Fruit fly (Drosophila melanogaster) whole organism, embryonic: ENCODE measurements around the gene Ctr1B.

ENCODE experiments used
- Awh ChIP-seq: fragments of 200-800 bp; sonication (Bioruptor generic); IDR thresholded peaks from 2 replicates; pipeline ENCODE4, ENCODE4 v1.3.6; 2022; ENCODE audit warnings: missing biosample characterization, missing genetic modification characterization
- B-H1 ChIP-seq: fragments of 200-800 bp; sonication (Bioruptor generic); IDR thresholded peaks from 3 replicates; pipeline ENCODE4 v1.3.6; 2022; ENCODE audit warnings: missing biosample characterization, missing genetic modification characterization
- BEAF-32 ChIP-seq: fragments of 200-800 bp; sonication (Bioruptor generic); optimal IDR thresholded peaks from 3 replicates; lab custom pipeline; 2017; ENCODE audit warnings: missing biosample characterization, missing genetic modification characterization, mild to moderate bottlenecking, moderate library complexity, missing genetic modification reagents
- BtbVII ChIP-seq: fragments of 200-800 bp; sonication (Bioruptor generic); optimal IDR thresholded peaks from 3 replicates; lab custom pipeline; 2017; ENCODE audit warnings: missing biosample characterization, mild to moderate bottlenecking, missing genetic modification characterization
- Bteb2 ChIP-seq: fragments of 200-800 bp; sonication (Bioruptor generic); optimal IDR thresholded peaks from 2 replicates; lab custom pipeline; 2016; ENCODE audit warnings: missing biosample characterization, missing genetic modification characterization
- C15 ChIP-seq: fragments of 200-800 bp; sonication (Bioruptor generic); IDR thresholded peaks from 3 replicates; pipeline ENCODE4 v1.3.6; 2022; ENCODE audit warnings: missing biosample characterization, missing genetic modification characterization
- CG13775 ChIP-seq: fragments of 200-800 bp; sonication (Bioruptor generic); optimal IDR thresholded peaks from 3 replicates; lab custom pipeline; 2017; ENCODE audit warnings: missing biosample characterization, mild to moderate bottlenecking, missing genetic modification characterization
- CG14014 ChIP-seq: fragments of 200-800 bp; sonication (Bioruptor generic); IDR thresholded peaks from 2 replicates; pipeline ENCODE4 v1.3.6; 2022; ENCODE audit warnings: missing biosample characterization, missing genetic modification characterization
- CG17568 ChIP-seq: fragments of 200-800 bp; sonication (Bioruptor generic); optimal IDR thresholded peaks from 2 replicates; lab custom pipeline; 2018; ENCODE audit warnings: missing biosample characterization, mild to moderate bottlenecking, missing genetic modification characterization, moderate library complexity
- CG1832 ChIP-seq: fragments of 200-800 bp; sonication (Bioruptor generic); optimal IDR thresholded peaks from 2 replicates; lab custom pipeline; 2017; ENCODE audit warnings: missing biosample characterization, mild to moderate bottlenecking, missing genetic modification characterization, inconsistent platforms
- CG18599 ChIP-seq: fragments of 200-800 bp; sonication (Bioruptor generic); optimal IDR thresholded peaks from 3 replicates; lab custom pipeline; 2017; ENCODE audit warnings: missing biosample characterization, missing genetic modification characterization, mild to moderate bottlenecking, moderate library complexity, missing genetic modification reagents
- CG2129 ChIP-seq: fragments of 200-800 bp; sonication (Bioruptor generic); IDR thresholded peaks from 2 replicates; pipeline ENCODE4 v1.3.6; 2022; ENCODE audit warnings: missing biosample characterization, missing genetic modification characterization; ENCODE audit not compliant: partially characterized antibody
- CG2199 ChIP-seq: fragments of 200-800 bp; sonication (Bioruptor generic); IDR thresholded peaks from 3 replicates; pipeline ENCODE4 v1.3.6; 2022; ENCODE audit warnings: missing biosample characterization, missing genetic modification characterization
- CG32767 ChIP-seq: fragments of 200-800 bp; sonication (Bioruptor generic); IDR thresholded peaks from 2 replicates; pipeline ENCODE4 v1.3.6; 2022; ENCODE audit warnings: missing biosample characterization, missing genetic modification characterization
- CG3995 ChIP-seq: fragments of 200-800 bp; sonication (Bioruptor generic); optimal IDR thresholded peaks from 3 replicates; lab custom pipeline; 2016; ENCODE audit warnings: missing biosample characterization, missing genetic modification characterization
- CG7271 ChIP-seq: fragments of 200-800 bp; sonication (Bioruptor generic); optimal IDR thresholded peaks from 2 replicates; lab custom pipeline; 2018; ENCODE audit warnings: missing biosample characterization, mild to moderate bottlenecking, missing genetic modification characterization, moderate library complexity
- CG7372 ChIP-seq: fragments of 200-800 bp; sonication (Bioruptor generic); IDR thresholded peaks from 2 replicates; pipeline ENCODE4 v1.3.6; 2022; ENCODE audit warnings: missing biosample characterization, missing genetic modification characterization
- CG7745 ChIP-seq: fragments of 200-800 bp; sonication (Bioruptor generic); optimal IDR thresholded peaks from 2 replicates; lab custom pipeline; 2018; ENCODE audit warnings: missing biosample characterization, mild to moderate bottlenecking, missing genetic modification characterization, moderate library complexity
- CG8359 ChIP-seq: fragments of 200-800 bp; sonication (Bioruptor generic); optimal IDR thresholded peaks from 2 replicates; lab custom pipeline; 2017; ENCODE audit warnings: missing biosample characterization, mild to moderate bottlenecking, missing genetic modification characterization, borderline replicate concordance
- CG8944 ChIP-seq: fragments of 200-800 bp; sonication (Bioruptor generic); optimal IDR thresholded peaks from 3 replicates; lab custom pipeline; 2016; ENCODE audit warnings: missing biosample characterization, missing genetic modification characterization
- CG9797 ChIP-seq: fragments of 200-800 bp; sonication (Bioruptor generic); optimal IDR thresholded peaks from 3 replicates; lab custom pipeline; 2018; ENCODE audit warnings: missing biosample characterization, mild to moderate bottlenecking, missing genetic modification characterization
- Fer3 ChIP-seq: fragments of 200-800 bp; sonication (Bioruptor generic); optimal IDR thresholded peaks from 2 replicates; lab custom pipeline; 2018; ENCODE audit warnings: missing biosample characterization, mild to moderate bottlenecking, missing genetic modification characterization, moderate library complexity
- Hr51 ChIP-seq, 2 experiments: fragments of 200-800 bp; sonication (Bioruptor generic); optimal IDR thresholded peaks; 2 replicates in 1 of 2; 3 replicates in 1 of 2; lab custom pipeline; 2016 to 2018; ENCODE audit warnings: missing biosample characterization in 2 of 2, missing genetic modification characterization in 2 of 2, mild to moderate bottlenecking in 1 of 2, moderate library complexity in 1 of 2
- Mes4 ChIP-seq: fragments of 200-800 bp; sonication (Bioruptor generic); optimal IDR thresholded peaks from 2 replicates; lab custom pipeline; 2016; ENCODE audit warnings: missing biosample characterization, missing genetic modification characterization
- Oaz ChIP-seq: fragments of 200-800 bp; sonication (Bioruptor generic); IDR thresholded peaks from 2 replicates; pipeline ENCODE4 v1.3.6; 2022; ENCODE audit warnings: missing biosample characterization, missing genetic modification characterization
- Optix ChIP-seq: fragments of 200-800 bp; sonication (Bioruptor generic); IDR thresholded peaks from 3 replicates; pipeline ENCODE4 v1.3.6; 2022; ENCODE audit warnings: missing biosample characterization, missing genetic modification characterization
- Pdp1 ChIP-seq, 2 experiments: fragments of 200-800 bp; sonication (Bioruptor generic); optimal IDR thresholded peaks; 3 replicates each; lab custom pipeline; 2016; ENCODE audit warnings: missing biosample characterization in 2 of 2, missing genetic modification characterization in 2 of 2, mild to moderate bottlenecking in 1 of 2, moderate library complexity in 1 of 2
- Spps ChIP-seq: fragments of 200-800 bp; sonication (Bioruptor generic); optimal IDR thresholded peaks from 2 replicates; lab custom pipeline; 2018; ENCODE audit warnings: missing biosample characterization, mild to moderate bottlenecking, missing genetic modification characterization
- Ssrp ChIP-seq: fragments of 200-800 bp; sonication (Bioruptor generic); optimal IDR thresholded peaks from 2 replicates; lab custom pipeline; 2018; ENCODE audit warnings: missing biosample characterization, mild to moderate bottlenecking, missing genetic modification characterization, moderate library complexity
- Tbp ChIP-seq: fragments of >200 bp; optimal IDR thresholded peaks from 2 replicates; lab custom pipeline; 2018; ENCODE audit warnings: missing biosample characterization, missing genetic modification characterization
- br ChIP-seq: fragments of >200 bp; optimal IDR thresholded peaks from 2 replicates; lab custom pipeline; 2017
- dmrt11E ChIP-seq: fragments of 200-800 bp; sonication (Bioruptor generic); optimal IDR thresholded peaks from 3 replicates; lab custom pipeline; 2018; ENCODE audit warnings: missing biosample characterization, mild to moderate bottlenecking, missing genetic modification characterization, moderate library complexity
- dysf ChIP-seq: fragments of 200-800 bp; sonication (Bioruptor generic); IDR thresholded peaks from 3 replicates; pipeline ENCODE4 v1.3.6; 2022; ENCODE audit warnings: missing biosample characterization, missing genetic modification characterization
- en ChIP-seq: fragments of 200-800 bp; sonication (Bioruptor generic); optimal IDR thresholded peaks from 2 replicates; lab custom pipeline; 2016; ENCODE audit warnings: missing biosample characterization, missing genetic modification characterization
- ewg ChIP-seq: fragments of 200-800 bp; sonication (Bioruptor generic); optimal IDR thresholded peaks from 3 replicates; lab custom pipeline; 2017; ENCODE audit warnings: mild to moderate bottlenecking, missing biosample characterization, missing genetic modification reagents, missing genetic modification characterization
- fd64A ChIP-seq: fragments of 200-800 bp; sonication (Bioruptor generic); optimal IDR thresholded peaks from 3 replicates; lab custom pipeline; 2018; ENCODE audit warnings: missing biosample characterization, mild to moderate bottlenecking, missing genetic modification characterization
- gro ChIP-seq: fragments of 200-800 bp; sonication (Bioruptor generic); optimal IDR thresholded peaks from 2 replicates; lab custom pipeline; 2016; ENCODE audit warnings: missing biosample characterization, missing genetic modification characterization
- gt ChIP-seq: fragments of 200-800 bp; sonication (Bioruptor generic); IDR thresholded peaks from 2 replicates; pipeline ENCODE4 v1.3.6; 2022; ENCODE audit warnings: missing biosample characterization, missing genetic modification characterization
- klu ChIP-seq: fragments of 200-800 bp; sonication (Bioruptor generic); IDR thresholded peaks from 2 replicates; pipeline ENCODE4 v1.3.6; 2022; ENCODE audit warnings: missing biosample characterization, missing genetic modification characterization
- kni ChIP-seq: fragments of 200-800 bp; sonication (Bioruptor generic); optimal IDR thresholded peaks from 3 replicates; lab custom pipeline; 2017; ENCODE audit warnings: mild to moderate bottlenecking, missing biosample characterization, missing genetic modification reagents, missing genetic modification characterization
- sim ChIP-seq: fragments of 200-800 bp; sonication (Bioruptor generic); IDR thresholded peaks from 2 replicates; pipeline ENCODE4 v1.3.6; 2022; ENCODE audit warnings: missing biosample characterization, missing genetic modification characterization
- sima ChIP-seq: fragments of 200-800 bp; sonication (Bioruptor generic); optimal IDR thresholded peaks from 2 replicates; lab custom pipeline; 2016; ENCODE audit warnings: missing biosample characterization, missing genetic modification characterization
- sug ChIP-seq: fragments of 200-800 bp; optimal IDR thresholded peaks from 2 replicates; lab custom pipeline; 2019; ENCODE audit warnings: missing biosample characterization, mild to moderate bottlenecking, missing genetic modification characterization, moderate library complexity
- tap ChIP-seq: fragments of 200-800 bp; optimal IDR thresholded peaks from 3 replicates; lab custom pipeline; 2019; ENCODE audit warnings: missing biosample characterization, mild to moderate bottlenecking, missing genetic modification characterization, moderate library complexity
- tin ChIP-seq: fragments of 200-800 bp; sonication (Bioruptor generic); optimal IDR thresholded peaks from 3 replicates; lab custom pipeline; 2016; ENCODE audit warnings: missing biosample characterization, missing genetic modification characterization
- tio ChIP-seq: fragments of 200-800 bp; sonication (Bioruptor generic); optimal IDR thresholded peaks from 2 replicates; lab custom pipeline; 2017; ENCODE audit warnings: missing biosample characterization, missing genetic modification characterization, inconsistent platforms
- trh ChIP-seq: fragments of 200-800 bp; sonication (Bioruptor generic); optimal IDR thresholded peaks from 2 replicates; lab custom pipeline; 2016; ENCODE audit warnings: missing biosample characterization, missing genetic modification characterization
- ttk ChIP-seq: fragments of 200-800 bp; sonication (Bioruptor generic); IDR thresholded peaks from 2 replicates; pipeline ENCODE4 v2.1.2; 2022; ENCODE audit warnings: missing biosample characterization, missing genetic modification characterization
- unc-4 ChIP-seq: fragments of 200-800 bp; sonication (Bioruptor generic); IDR thresholded peaks from 2 replicates; pipeline ENCODE4 v1.3.6; 2022; ENCODE audit warnings: missing biosample characterization, missing genetic modification characterization; ENCODE audit not compliant: partially characterized antibody
- usp ChIP-seq: fragments of >200 bp; optimal IDR thresholded peaks from 2 replicates; lab custom pipeline; 2017; ENCODE audit warnings: missing biosample characterization, missing genetic modification characterization
- wor ChIP-seq: fragments of 200-800 bp; sonication (Bioruptor generic); IDR thresholded peaks from 2 replicates; pipeline ENCODE4 v1.3.6; 2022; ENCODE audit warnings: missing biosample characterization, missing genetic modification characterization
- zfh2 ChIP-seq: fragments of 200-800 bp; sonication (Bioruptor generic); optimal IDR thresholded peaks from 2 replicates; lab custom pipeline; 2016; ENCODE audit warnings: missing biosample characterization, missing genetic modification characterization

Gene Ctr1B

DNA sequence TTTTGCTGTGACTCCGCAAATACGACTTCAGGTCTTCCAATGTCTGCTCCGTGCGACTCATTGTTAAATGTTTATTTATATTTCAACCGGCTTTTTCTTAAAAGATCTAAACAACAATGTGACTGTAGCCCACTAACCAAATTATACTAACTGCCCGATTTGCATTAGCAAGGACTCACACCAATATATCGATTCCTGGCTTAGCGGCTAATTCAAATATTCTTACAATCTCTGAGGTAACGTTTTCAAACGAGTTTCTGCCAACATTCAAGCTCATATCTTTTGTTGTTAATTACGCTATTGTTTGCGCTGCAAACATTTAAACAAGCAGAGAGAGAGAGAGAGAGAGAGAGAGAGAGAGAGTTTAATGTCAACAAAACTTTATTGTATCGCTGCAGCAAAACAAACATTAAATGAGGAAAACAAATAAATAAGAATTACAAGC is 8.9 kb upstream of the Ctr1B start, which contains the start of gene tex (continued):
- no peak for TF ChIP-seq CG13775 (GFP tag; lab: Kevin White, UChicago)
- no peak for TF ChIP-seq BtbVII (GFP tag; lab: Kevin White, UChicago)
- TF ChIP-seq CG7745 (tag; lab: Kevin White, UChicago), result peak; percentile 24
- no peak for TF ChIP-seq tin (GFP tag; lab: Kevin White, UChicago)
- TF ChIP-seq CG7271 (tag; lab: Kevin White, UChicago), result peak; percentile 44
- peak; percentile 81 for TF ChIP-seq fd64A
- TF ChIP-seq CG7372 (GFP tag; lab: Robert Waterston, UW), result no peak
- peak; percentile 35 for TF ChIP-seq Mes4 (GFP tag; lab: Kevin White, UChicago)
- TF ChIP-seq CG32767 (GFP tag; lab: Robert Waterston, UW), result no peak
- no peak for TF ChIP-seq CG8944 (GFP tag; lab: Kevin White, UChicago)
- TF ChIP-seq klu, result no peak
- TF ChIP-seq zfh2, result no peak
- no peak for TF ChIP-seq en (GFP tag; lab: Kevin White, UChicago)
- TF ChIP-seq unc-4 (GFP tag; lab: Robert Waterston, UW), result peak; percentile 50
- TF ChIP-seq tap (tag; lab: Kevin White, UChicago), result no peak
- no peak for TF ChIP-seq wor (GFP tag; lab: Robert Waterston, UW)
- no peak for TF ChIP-seq CG1832
- TF ChIP-seq ttk (GFP tag; lab: Robert Waterston, UW), result no peak
- TF ChIP-seq trh, result no peak
- peak; percentile 46 for TF ChIP-seq CG8359
- no peak for TF ChIP-seq CG3995 (GFP tag; lab: Kevin White, UChicago)
- TF ChIP-seq Awh (GFP tag; lab: Robert Waterston, UW), result peak; percentile 88
- TF ChIP-seq tio (GFP tag; lab: Kevin White, UChicago), result no peak
- peak; percentile 68 for TF ChIP-seq kni (GFP tag; lab: Kevin White, UChicago)
- no peak for TF ChIP-seq gro (GFP tag; lab: Kevin White, UChicago)
- TF ChIP-seq Bteb2 (GFP tag; lab: Kevin White, UChicago), result no peak
- no peak for TF ChIP-seq CG14014 (GFP tag; lab: Robert Waterston, UW)
- TF ChIP-seq sim, result 0 out of 2 replicates have a peak, but pooled peaks have one; percentile 52
- TF ChIP-seq br (lab: Kevin White, UChicago), result no peak
- no peak for TF ChIP-seq Oaz (GFP tag; lab: Robert Waterston, UW)
- peak; percentile 41 for TF ChIP-seq Spps (tag; lab: Kevin White, UChicago)
- no peak for TF ChIP-seq dysf (GFP tag; lab: Robert Waterston, UW)
- TF ChIP-seq gt (GFP tag; lab: Robert Waterston, UW), result no peak
- no peak for TF ChIP-seq CG2129
- no peak for TF ChIP-seq usp (GFP tag; lab: Kevin White, UChicago)
- TF ChIP-seq B-H1 (GFP tag; lab: Robert Waterston, UW), result no peak
- no peak for TF ChIP-seq CG2199 (GFP tag; lab: Robert Waterston, UW)
- TF ChIP-seq sug, result no peak
- peak in 1 of 2 experiments; percentile 76 for TF ChIP-seq Pdp1 (GFP tag; optimal IDR thresholded peaks at IDR 0.05; lab: Kevin White, UChicago)
- no peak for TF ChIP-seq Ssrp (tag; lab: Kevin White, UChicago)
- TF ChIP-seq dmrt11E (tag; lab: Kevin White, UChicago), result peak; percentile 29
- peak; percentile 74 for TF ChIP-seq CG9797 (GFP tag; lab: Kevin White, UChicago)
- TF ChIP-seq Fer3 (tag; lab: Kevin White, UChicago), result peak; percentile 18
- TF ChIP-seq BEAF-32 (GFP tag; lab: Kevin White, UChicago), result peak; percentile 60
- no peak for TF ChIP-seq C15 (GFP tag; lab: Robert Waterston, UW)
- TF ChIP-seq Optix (GFP tag; lab: Robert Waterston, UW), result no peak
- no peak for TF ChIP-seq sima (GFP tag; lab: Kevin White, UChicago)
- no peak for TF ChIP-seq CG17568 (GFP tag; lab: Kevin White, UChicago)
- no peak for TF ChIP-seq ewg (GFP tag; lab: Kevin White, UChicago)
- TF ChIP-seq CG18599 (GFP tag; lab: Kevin White, UChicago), result no peak
- TF ChIP-seq Hr51 (GFP tag; optimal IDR thresholded peaks at IDR 0.05; lab: Kevin White, UChicago), result no peak
- TF ChIP-seq Tbp, result no peak
